Fruit fly (Drosophila melanogaster): ENCODE measurements around the gene tara.

tara gene

dm6 chr3R:16231385-16232307 lies 6.2 kb downstream of the tara start (continued):
- peak; percentile 48 for TF ChIP-seq CG33557 (GFP tag; optimal IDR thresholded peaks at IDR 0.05)
- peak; percentile 17 for TF ChIP-seq CG6654 (GFP tag; optimal IDR thresholded peaks at IDR 0.05)
- TF ChIP-seq zen (tag; optimal IDR thresholded peaks at IDR 0.05) = peak; percentile 14
- peak; percentile 77 for TF ChIP-seq CG14710 (tag; optimal IDR thresholded peaks at IDR 0.05)
- peak; percentile 16 for TF ChIP-seq p53 (GFP tag; optimal IDR thresholded peaks at IDR 0.05)
- no peak for TF ChIP-seq ash1 (GFP tag; optimal IDR thresholded peaks at IDR 0.05)
- TF ChIP-seq CG6765 (GFP tag; optimal IDR thresholded peaks at IDR 0.05) = no peak
- peak; percentile 58 for TF ChIP-seq CG10274 (GFP tag; optimal IDR thresholded peaks at IDR 0.05)
- peak; percentile 69 for TF ChIP-seq CG13296 (GFP tag; optimal IDR thresholded peaks at IDR 0.05)
- TF ChIP-seq Hsf (GFP tag; optimal IDR thresholded peaks at IDR 0.05) = peak; percentile 77
- TF ChIP-seq CG2875 (GFP tag; optimal IDR thresholded peaks at IDR 0.05) = peak; percentile 58
- TF ChIP-seq Sin3A (optimal IDR thresholded peaks at IDR 0.05) = no peak
- peak; percentile 17 for TF ChIP-seq NK7.1 (GFP tag; optimal IDR thresholded peaks at IDR 0.05)
- peak; percentile 46 for TF ChIP-seq dm (GFP tag; optimal IDR thresholded peaks at IDR 0.05)
- TF ChIP-seq kay (GFP tag; optimal IDR thresholded peaks at IDR 0.05) = peak; percentile 23
- TF ChIP-seq dpn (GFP tag; optimal IDR thresholded peaks at IDR 0.05) = peak; percentile 72 to 75
- peak; percentile 68 for TF ChIP-seq tio (GFP tag; optimal IDR thresholded peaks at IDR 0.05)
- TF ChIP-seq lilli (GFP tag; optimal IDR thresholded peaks at IDR 0.05) = peak; percentile 79
- no peak for TF ChIP-seq fd102C (GFP tag; optimal IDR thresholded peaks at IDR 0.05)
- TF ChIP-seq NFAT (GFP tag; IDR thresholded peaks at IDR 0.05) = no peak
- no peak for TF ChIP-seq slbo (GFP tag; IDR thresholded peaks at IDR 0.05)
- TF ChIP-seq bsh (GFP tag; optimal IDR thresholded peaks at IDR 0.05) = peak; percentile 51 to 71
- peak; percentile 84 for TF ChIP-seq Sox100B (GFP tag; optimal IDR thresholded peaks at IDR 0.05)
- no peak for TF ChIP-seq zf30C (GFP tag; optimal IDR thresholded peaks at IDR 0.05)
- TF ChIP-seq tx (GFP tag; optimal IDR thresholded peaks at IDR 0.05) = peak; percentile 64
- peak; percentile 53 for TF ChIP-seq Six4 (GFP tag; optimal IDR thresholded peaks at IDR 0.05)
- TF ChIP-seq Dip2 (GFP tag; IDR thresholded peaks at IDR 0.05) = no peak
- TF ChIP-seq CG43689 (GFP tag; IDR thresholded peaks at IDR 0.05) = no peak
- TF ChIP-seq crp (GFP tag; optimal IDR thresholded peaks at IDR 0.05) = peak in 1 of 2 experiments; percentile 17
- peak; percentile 66 for TF ChIP-seq CG11398 (GFP tag; optimal IDR thresholded peaks at IDR 0.05)
- TF ChIP-seq Hr3 (GFP tag; optimal IDR thresholded peaks at IDR 0.05) = peak; percentile 74
- no peak for TF ChIP-seq CG15479 (GFP tag; optimal IDR thresholded peaks at IDR 0.05)
- TF ChIP-seq Usf (GFP tag; optimal IDR thresholded peaks at IDR 0.05) = peak; percentile 44
- TF ChIP-seq HLH3B (GFP tag; IDR thresholded peaks at IDR 0.05) = no peak
- peak; percentile 69 for TF ChIP-seq lab (GFP tag; optimal IDR thresholded peaks at IDR 0.05)
- peak; percentile 42 for TF ChIP-seq gcm (GFP tag; optimal IDR thresholded peaks at IDR 0.05)
- peak in 1 of 2 experiments; percentile 95 for TF ChIP-seq Hr78 (GFP tag; optimal IDR thresholded peaks at IDR 0.05)
- no peak for TF ChIP-seq Fer2 (tag; optimal IDR thresholded peaks at IDR 0.05)
- TF ChIP-seq Adf1 (GFP tag; IDR thresholded peaks at IDR 0.05) = no peak
- peak; percentile 38 for TF ChIP-seq CG4328 (GFP tag; optimal IDR thresholded peaks at IDR 0.05)
- no peak for TF ChIP-seq so (GFP tag; IDR thresholded peaks at IDR 0.05)
- TF ChIP-seq Gsc (GFP tag; IDR thresholded peaks at IDR 0.05) = no peak
- TF ChIP-seq phol (tag; optimal IDR thresholded peaks at IDR 0.05) = peak; percentile 86
- TF ChIP-seq CG16813 (GFP tag; IDR thresholded peaks at IDR 0.05; ENCODE audit: partially characterized antibody) = no peak
- TF ChIP-seq Rfx (GFP tag; IDR thresholded peaks at IDR 0.05) = no peak
- no peak for TF ChIP-seq ham (GFP tag; IDR thresholded peaks at IDR 0.05)
- no peak for TF ChIP-seq CG14667 (GFP tag; IDR thresholded peaks at IDR 0.05)
- TF ChIP-seq bab2 (GFP tag; optimal IDR thresholded peaks at IDR 0.05) = peak; percentile 72
- peak; percentile 25 for TF ChIP-seq CG30020 (tag; optimal IDR thresholded peaks at IDR 0.05)
